Worm (Caenorhabditis elegans) whole organism, young adult: ENCODE data around the gene F19G12.1.

Experiments used
- F37B4.10 ChIP-seq: fragments of 200-800 bp; sonication (Bioruptor generic); IDR thresholded peaks from 2 replicates; pipeline ENCODE4 v1.3.6; 2022; ENCODE audit warnings: missing genetic modification characterization, missing compliant biosample characterization
- tlf-1 ChIP-seq: fragments of 200-800 bp; sonication (Bioruptor generic); optimal IDR thresholded peaks from 2 replicates; lab custom pipeline; 2018; ENCODE audit warnings: mild to moderate bottlenecking, missing genetic modification characterization, missing compliant biosample characterization

- TF ChIP-seq tlf-1 (GFP tag; lab: Kevin White, UChicago) (peak; percentile 33), F37B4.10 (GFP tag; lab: Robert Waterston, UW) (no peak)
Observed at ce11 chrX:1445696-1446095, 14.9 kb downstream of the F19G12.1 start.
